Worm (Caenorhabditis elegans) whole organism, late embryonic: ENCODE results near the gene F47B8.10.

Experiments
- C08G9.2 ChIP-seq: sonication (generic microtip); optimal IDR thresholded peaks from 2 replicates; lab custom pipeline; 2016; ENCODE audit warnings: mild to moderate bottlenecking, missing genetic modification characterization, moderate library complexity, missing compliant biosample characterization
- F13H6.1 ChIP-seq: sonication (generic microtip); optimal IDR thresholded peaks from 2 replicates; lab custom pipeline; 2016; ENCODE audit warnings: missing genetic modification characterization, missing compliant biosample characterization
- K09A11.1 ChIP-seq: sonication (generic microtip); optimal IDR thresholded peaks from 2 replicates; lab custom pipeline; 2017; ENCODE audit warnings: antibody characterized with exemption, mild to moderate bottlenecking, missing genetic modification characterization, missing compliant biosample characterization; ENCODE audit not compliant: insufficient read depth
- ama-1 ChIP-seq: fragments of 150-350 bp; optimal IDR thresholded peaks from 2 replicates; lab custom pipeline; 2014
- ceh-14 ChIP-seq: sonication (generic microtip); optimal IDR thresholded peaks from 2 replicates; lab custom pipeline; 2016; ENCODE audit warnings: missing genotype, missing genetic modification characterization, missing compliant biosample characterization
- ceh-18 ChIP-seq: sonication (generic microtip); optimal IDR thresholded peaks from 2 replicates; lab custom pipeline; 2016; ENCODE audit warnings: missing genetic modification characterization, missing compliant biosample characterization
- ceh-22 ChIP-seq: sonication (generic microtip); optimal IDR thresholded peaks from 2 replicates; lab custom pipeline; 2017; ENCODE audit warnings: missing biosample characterization, missing genetic modification characterization
- ceh-30 ChIP-seq: fragments of 150-350 bp; optimal IDR thresholded peaks from 2 replicates; lab custom pipeline; 2014; ENCODE audit warnings: missing biosample characterization, missing genetic modification characterization
- ceh-31 ChIP-seq: sonication (generic microtip); optimal IDR thresholded peaks from 2 replicates; lab custom pipeline; 2016; ENCODE audit warnings: missing genetic modification characterization, missing compliant biosample characterization
- ceh-34 ChIP-seq: sonication (generic microtip); optimal IDR thresholded peaks from 2 replicates; lab custom pipeline; 2016; ENCODE audit warnings: mild to moderate bottlenecking, missing genetic modification characterization, missing compliant biosample characterization
- che-1 ChIP-seq: sonication (generic microtip); optimal IDR thresholded peaks from 2 replicates; lab custom pipeline; 2016; ENCODE audit warnings: mild to moderate bottlenecking, missing genetic modification characterization, missing compliant biosample characterization
- dmd-4 ChIP-seq: sonication (generic microtip); optimal IDR thresholded peaks from 2 replicates; lab custom pipeline; 2016; ENCODE audit warnings: borderline replicate concordance, missing genetic modification characterization, missing compliant biosample characterization
- dve-1 ChIP-seq: sonication (generic microtip); optimal IDR thresholded peaks from 2 replicates; lab custom pipeline; 2017; ENCODE audit warnings: antibody characterized with exemption, mild to moderate bottlenecking, missing genetic modification characterization, missing compliant biosample characterization
- elt-4 ChIP-seq: sonication (generic microtip); optimal IDR thresholded peaks from 2 replicates; lab custom pipeline; 2016; ENCODE audit warnings: missing genetic modification characterization, missing compliant biosample characterization
- eyg-1 ChIP-seq: sonication (generic microtip); optimal IDR thresholded peaks from 2 replicates; lab custom pipeline; 2016; ENCODE audit warnings: missing genotype, missing genetic modification characterization, missing compliant biosample characterization
- fkh-10 ChIP-seq: fragments of 150-350 bp; optimal IDR thresholded peaks from 2 replicates; lab custom pipeline; 2014; ENCODE audit warnings: missing biosample characterization, missing genetic modification reagents, missing genetic modification characterization
- fkh-6 ChIP-seq: sonication (generic microtip); optimal IDR thresholded peaks from 2 replicates; lab custom pipeline; 2016; ENCODE audit warnings: missing genetic modification characterization, missing compliant biosample characterization
- hlh-15 ChIP-seq: sonication (generic microtip); optimal IDR thresholded peaks from 2 replicates; lab custom pipeline; 2016; ENCODE audit warnings: missing genetic modification characterization, missing compliant biosample characterization
- hlh-6 ChIP-seq: sonication (generic microtip); optimal IDR thresholded peaks from 2 replicates; lab custom pipeline; 2016; ENCODE audit warnings: missing genotype, missing genetic modification characterization, missing compliant biosample characterization
- lim-6 ChIP-seq: sonication (generic microtip); optimal IDR thresholded peaks from 2 replicates; lab custom pipeline; 2016; ENCODE audit warnings: missing genetic modification characterization, missing compliant biosample characterization
- mec-3 ChIP-seq: sonication (generic microtip); optimal IDR thresholded peaks from 2 replicates; lab custom pipeline; 2016; ENCODE audit warnings: borderline replicate concordance, missing genetic modification characterization, missing compliant biosample characterization
- nfya-1 ChIP-seq: sonication (generic microtip); optimal IDR thresholded peaks from 2 replicates; lab custom pipeline; 2017; ENCODE audit warnings: missing genetic modification characterization, mild to moderate bottlenecking, missing compliant biosample characterization, antibody characterized with exemption, moderate library complexity
- nhr-11 ChIP-seq: fragments of 150-350 bp; optimal IDR thresholded peaks from 2 replicates; lab custom pipeline; 2014; ENCODE audit warnings: missing biosample characterization, missing genetic modification characterization
- nhr-232 ChIP-seq: sonication (generic microtip); optimal IDR thresholded peaks from 2 replicates; lab custom pipeline; 2016; ENCODE audit warnings: missing genetic modification characterization, missing compliant biosample characterization
- rnt-1 ChIP-seq: sonication (generic microtip); optimal IDR thresholded peaks from 2 replicates; lab custom pipeline; 2016; ENCODE audit warnings: missing genetic modification characterization, missing compliant biosample characterization
- syd-9 ChIP-seq: sonication (generic microtip); optimal IDR thresholded peaks from 2 replicates; lab custom pipeline; 2016; ENCODE audit warnings: mild to moderate bottlenecking, missing genetic modification characterization, moderate library complexity, missing compliant biosample characterization
- tbx-7 ChIP-seq: sonication (generic microtip); optimal IDR thresholded peaks from 2 replicates; lab custom pipeline; 2016; ENCODE audit warnings: missing genotype, missing genetic modification characterization, missing compliant biosample characterization
- ttx-3 ChIP-seq: sonication (generic microtip); optimal IDR thresholded peaks from 2 replicates; lab custom pipeline; 2016; ENCODE audit warnings: missing genetic modification reagents, missing genetic modification characterization, missing compliant biosample characterization
- unc-3 ChIP-seq, 2 experiments: fragments of 200-800 bp in 1 of 2; sonication (Bioruptor generic) in 1 of 2; sonication (generic microtip) in 1 of 2; conservative IDR thresholded peaks in 1 of 2; optimal IDR thresholded peaks in 1 of 2; 2 replicates each; pipeline versions ENCODE4 v1.3.6 to Lab custom; 2016 to 2022; ENCODE audit warnings: missing compliant biosample characterization in 2 of 2, missing genetic modification characterization in 2 of 2, missing genetic modification reagents in 1 of 2
- unc-42 ChIP-seq: sonication (generic microtip); optimal IDR thresholded peaks from 2 replicates; lab custom pipeline; 2016; ENCODE audit warnings: missing genotype, missing genetic modification characterization, missing compliant biosample characterization
- unc-86 ChIP-seq: sonication (generic microtip); optimal IDR thresholded peaks from 2 replicates; lab custom pipeline; 2016; ENCODE audit warnings: missing genetic modification characterization, missing compliant biosample characterization
- zip-5 ChIP-seq: sonication (generic microtip); optimal IDR thresholded peaks from 2 replicates; lab custom pipeline; 2016; ENCODE audit warnings: missing genetic modification characterization, missing compliant biosample characterization
- ztf-16 ChIP-seq: sonication (generic microtip); optimal IDR thresholded peaks from 2 replicates; lab custom pipeline; 2017; ENCODE audit warnings: missing genetic modification characterization, missing compliant biosample characterization

F47B8.10 gene

DNA sequence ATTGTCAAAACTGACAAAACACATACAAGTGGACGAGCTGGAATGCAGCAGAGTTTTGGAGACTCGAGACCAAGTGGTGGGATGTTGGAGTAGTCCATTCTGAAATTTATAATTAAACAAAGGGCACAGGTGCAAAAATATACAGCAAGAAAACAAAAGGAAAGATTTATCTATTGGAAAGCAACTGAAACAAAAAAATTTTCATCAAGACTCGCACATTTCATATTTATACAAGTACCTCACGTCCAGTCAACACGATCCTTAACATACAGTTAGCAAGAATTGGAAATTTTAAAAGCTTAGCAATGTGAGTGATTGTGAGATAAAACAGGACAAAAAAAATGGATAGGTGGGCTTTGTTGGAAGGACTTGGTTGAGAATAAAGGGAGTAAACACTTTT, 27.5 kb upstream of the F47B8.10 start, which contains the start of gene F47B8.1:
TSS of gene F47B8.1 (minus strand) at position 101 of the 400 bp plus-strand sequence.
- TF ChIP-seq hlh-15 (no peak), dve-1 (tag; lab: Kevin White, UChicago) (no peak), nfya-1 (no peak), unc-3 (GFP tag; conservative IDR thresholded peaks at IDR 0.05; lab: Robert Waterston, UW) (no peak), unc-3 (tag; optimal IDR thresholded peaks at IDR 0.05; lab: Kevin White, UChicago) (no peak), ceh-18 (tag; lab: Kevin White, UChicago) (no peak), unc-86 (no peak), ztf-16 (no peak), ceh-31 (tag; lab: Kevin White, UChicago) (no peak), dmd-4 (no peak), tbx-7 (no peak), ttx-3 (no peak), ceh-34 (tag; lab: Kevin White, UChicago) (no peak)
- TF ChIP-seq, all 69 proteins: peak for 0

ce11 chrV:14316525-14316924, 25.2 kb upstream of the F47B8.10 start, which contains the start of gene F47B8.2:
Gene F47B8.2, minus strand, starts transcription at chrV:14316625.
- no peak for TF ChIP-seq ceh-34 (tag; lab: Kevin White, UChicago)
- TF ChIP-seq, all 69 proteins: peak for 0

DNA sequence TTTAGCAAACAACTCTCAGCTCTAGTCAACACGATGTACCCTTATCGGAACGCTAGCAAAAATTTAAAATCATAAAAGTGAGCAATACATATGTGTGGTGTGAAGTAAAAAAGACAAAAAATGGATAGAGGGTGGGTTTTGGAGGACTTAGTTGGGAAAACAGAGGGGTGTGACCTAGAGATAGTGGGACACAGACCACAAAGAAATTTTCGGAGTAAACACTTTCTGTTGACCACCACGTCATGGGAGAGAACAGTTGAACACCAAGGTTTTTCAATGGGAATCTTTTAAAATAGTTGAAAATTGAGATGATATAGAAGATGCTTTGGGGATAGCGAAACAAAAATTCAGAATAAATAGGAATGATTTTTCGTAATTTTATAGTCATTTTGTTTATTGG, 24.6 kb upstream of the F47B8.10 start:
- TF ChIP-seq unc-42 (tag; lab: Kevin White, UChicago) (no peak), rnt-1 (tag; lab: Kevin White, UChicago) (no peak), ceh-22 (tag; lab: Kevin White, UChicago) (no peak), ceh-30 (tag; lab: Kevin White, UChicago) (no peak), syd-9 (tag; lab: Kevin White, UChicago) (no peak), ama-1 (no peak)
- TF ChIP-seq, all 69 proteins: peak for 0

DNA sequence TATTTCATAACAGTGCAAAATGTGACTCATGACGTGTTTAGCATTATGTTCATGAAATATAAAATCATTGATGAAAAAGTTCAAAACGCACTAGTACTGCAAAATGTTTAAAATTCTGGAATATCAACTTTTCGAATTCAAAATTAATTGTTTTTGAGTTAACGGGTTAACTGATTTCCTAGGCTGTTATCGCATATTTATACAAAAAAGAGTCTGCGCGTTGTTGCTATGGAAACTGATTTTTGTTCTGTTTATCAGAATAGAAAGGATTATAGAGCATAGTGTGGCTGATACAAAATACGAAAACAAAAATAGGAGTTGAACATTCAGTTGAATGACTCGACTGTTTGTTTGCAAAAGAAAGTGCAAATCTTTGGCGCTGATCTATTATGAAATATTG, 24.2 kb upstream of the F47B8.10 start:
- TF ChIP-seq zip-5 (tag; lab: Kevin White, UChicago) (no peak), fkh-6 (tag; lab: Kevin White, UChicago) (no peak), unc-86 (no peak), dmd-4 (no peak), K09A11.1 (tag; lab: Kevin White, UChicago) (no peak), lim-6 (tag; lab: Kevin White, UChicago) (no peak), ceh-30 (tag; lab: Kevin White, UChicago) (no peak), fkh-10 (GFP tag; lab: Kevin White, UChicago) (no peak), nhr-232 (no peak), nhr-11 (no peak), elt-4 (tag; lab: Kevin White, UChicago) (no peak), F13H6.1 (tag; lab: Kevin White, UChicago) (no peak), hlh-6 (tag; lab: Kevin White, UChicago) (no peak), tbx-7 (no peak), eyg-1 (no peak), ceh-14 (tag; lab: Kevin White, UChicago) (no peak), nfya-1 (no peak), ceh-31 (tag; lab: Kevin White, UChicago) (no peak), che-1 (tag; lab: Kevin White, UChicago) (no peak)

ce11 chrV:14319101-14319781, 22.5 kb upstream of the F47B8.10 start, which contains the start of gene F47B8.13:
Gene F47B8.13, minus strand, starts transcription at chrV:14319731.
- TF ChIP-seq C08G9.2 (tag; lab: Kevin White, UChicago) = peak; percentile 22
- TF ChIP-seq lim-6 (tag; lab: Kevin White, UChicago) = no peak
- no peak for TF ChIP-seq hlh-6 (tag; lab: Kevin White, UChicago)
- TF ChIP-seq mec-3 (tag; lab: Kevin White, UChicago) = peak; percentile 76
